Worm (Caenorhabditis elegans) whole organism, L4/young adult: Measurements from ENCODE around the gene Y60A3A.19.
"Not testable (repeated sequence)": the region's sequence is repeated elsewhere in the genome, so short reads cannot be mapped to it uniquely, and the experiment has no call there.

Experiments
- W03F9.2 ChIP-seq: fragments of 150-350 bp; optimal IDR thresholded peaks from 2 replicates; lab custom pipeline; 2014; ENCODE audit warnings: missing biosample characterization, missing genetic modification characterization
- dao-5 ChIP-seq: sonication (generic microtip); optimal IDR thresholded peaks from 2 replicates; lab custom pipeline; 2016; ENCODE audit warnings: missing genotype, missing genetic modification characterization, moderate library complexity, missing compliant biosample characterization
- him-1 ChIP-seq: sonication (generic microtip); optimal IDR thresholded peaks from 2 replicates; lab custom pipeline; 2016; ENCODE audit warnings: missing genotype, missing genetic modification reagents, missing genetic modification characterization, missing compliant biosample characterization

Y60A3A.19 gene

DNA sequence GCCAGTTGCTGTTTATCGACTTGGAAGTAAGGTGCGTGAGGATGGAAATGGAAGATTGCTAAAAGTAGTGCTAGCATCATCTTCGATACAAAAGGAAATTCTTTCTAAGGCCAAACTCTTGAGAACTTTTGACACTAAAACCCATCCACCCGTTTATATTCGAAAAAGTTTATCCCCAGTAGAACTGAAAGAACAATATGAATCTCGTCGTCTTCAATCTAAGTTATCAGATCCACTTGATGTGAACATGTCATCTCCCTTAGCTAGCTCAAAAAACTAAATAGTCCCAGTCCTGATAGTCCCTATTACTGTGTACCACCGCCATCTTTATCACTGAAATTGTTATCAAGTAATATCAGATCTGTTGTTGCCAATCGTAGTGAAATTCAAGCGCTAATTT, 20.6 kb downstream of the Y60A3A.19 start:
- TF ChIP-seq him-1 (tag; lab: Kevin White, UChicago) (no peak), dao-5 (tag; lab: Kevin White, UChicago) (no peak), W03F9.2 (no peak)

DNA sequence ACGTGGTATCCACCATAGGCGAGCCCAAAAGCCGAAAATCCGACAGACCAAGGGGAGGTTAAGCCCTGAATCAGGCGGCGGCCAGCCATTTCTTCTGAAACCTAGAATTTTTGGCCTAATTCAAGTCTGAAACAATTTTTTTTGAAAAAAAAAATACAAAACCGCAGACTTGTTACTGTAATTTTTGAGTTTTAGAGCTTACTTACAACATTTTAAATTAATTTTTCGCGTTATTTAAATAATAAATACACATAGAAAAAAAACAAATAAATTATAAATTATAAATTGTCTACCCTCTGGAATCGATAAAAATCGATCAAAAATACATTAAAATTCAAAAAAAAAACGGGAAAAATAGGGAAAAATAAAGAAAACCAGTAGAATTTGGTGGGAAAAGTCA, 30.2 kb downstream of the Y60A3A.19 start, which contains the start of gene dhs-24:
Gene dhs-24 (minus strand): TSS at position 101 of the 400 bp plus-strand sequence.
- TF ChIP-seq him-1 (tag; lab: Kevin White, UChicago) (no peak), W03F9.2 (no peak), dao-5 (tag; lab: Kevin White, UChicago) (no peak)

DNA sequence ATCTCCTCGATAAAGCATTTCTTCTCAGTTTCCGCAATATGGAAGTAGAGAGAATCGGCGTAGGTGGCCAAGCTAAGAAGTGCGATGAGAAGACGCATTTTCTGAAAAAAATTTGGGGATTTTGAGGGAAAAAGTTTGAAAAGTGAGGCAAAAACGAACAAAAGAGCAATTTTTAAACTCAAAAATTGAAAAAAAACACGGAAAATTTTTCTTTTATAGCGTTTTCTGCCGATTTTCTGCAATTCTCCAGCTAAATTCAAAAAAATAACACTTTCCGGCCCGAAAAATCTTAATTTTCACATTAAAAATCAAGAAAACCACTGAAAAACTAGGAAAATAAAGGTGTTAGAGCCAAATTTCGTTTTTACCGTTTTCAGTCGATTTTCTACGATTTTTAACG, 32.6 kb downstream of the Y60A3A.19 start, which contains the start of gene tmed-4:
Gene tmed-4 (minus strand): TSS at position 101 of the 400 bp plus-strand sequence.
- not testable (repeated sequence) for TF ChIP-seq him-1 (tag; lab: Kevin White, UChicago); W03F9.2; dao-5 (tag; lab: Kevin White, UChicago)

DNA sequence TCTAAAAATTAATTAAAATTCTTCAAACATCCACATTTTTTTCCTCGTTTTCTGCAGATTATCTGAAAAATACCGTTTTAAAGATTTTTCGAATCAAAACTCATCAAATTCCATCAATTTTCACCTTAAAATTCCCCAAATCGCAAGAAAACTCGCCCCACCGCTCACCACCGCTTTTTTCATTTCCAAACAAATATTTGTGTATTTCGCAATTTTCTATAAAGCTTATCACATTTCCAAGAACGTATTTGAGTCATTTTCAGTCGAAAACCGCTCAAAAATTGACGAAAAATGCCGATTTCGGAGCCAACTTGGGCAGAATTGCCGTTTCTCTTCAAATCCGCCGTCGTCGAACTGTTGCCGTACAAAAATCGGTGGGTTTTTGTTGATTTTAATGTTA, 33.4 kb downstream of the Y60A3A.19 start, which contains the start of gene Y60A3A.8:
Gene Y60A3A.8 (plus strand): TSS at position 258 of the 400 bp plus-strand sequence.
- TF ChIP-seq dao-5 (tag; lab: Kevin White, UChicago); him-1 (tag; lab: Kevin White, UChicago); W03F9.2: not testable (repeated sequence)

DNA sequence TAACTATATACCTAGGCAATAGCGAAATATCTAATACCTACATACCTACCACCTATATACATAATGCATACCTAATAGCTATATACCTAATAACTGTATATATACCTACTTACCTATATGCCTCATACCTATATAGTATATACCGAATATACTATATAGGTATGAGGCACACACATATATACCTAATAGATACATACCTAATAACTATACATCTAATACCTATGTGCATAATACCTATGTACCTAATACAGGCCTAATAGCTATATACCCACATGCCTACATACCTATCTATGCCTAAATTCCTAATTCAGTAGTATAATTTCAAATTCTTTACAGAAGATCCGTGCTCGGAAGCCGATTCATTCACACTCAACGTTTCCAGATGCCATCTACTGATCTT, 38.1 kb downstream of the Y60A3A.19 start:
- TF ChIP-seq dao-5 (tag; lab: Kevin White, UChicago) (no peak), W03F9.2 (no peak), him-1 (tag; lab: Kevin White, UChicago) (no peak)

DNA sequence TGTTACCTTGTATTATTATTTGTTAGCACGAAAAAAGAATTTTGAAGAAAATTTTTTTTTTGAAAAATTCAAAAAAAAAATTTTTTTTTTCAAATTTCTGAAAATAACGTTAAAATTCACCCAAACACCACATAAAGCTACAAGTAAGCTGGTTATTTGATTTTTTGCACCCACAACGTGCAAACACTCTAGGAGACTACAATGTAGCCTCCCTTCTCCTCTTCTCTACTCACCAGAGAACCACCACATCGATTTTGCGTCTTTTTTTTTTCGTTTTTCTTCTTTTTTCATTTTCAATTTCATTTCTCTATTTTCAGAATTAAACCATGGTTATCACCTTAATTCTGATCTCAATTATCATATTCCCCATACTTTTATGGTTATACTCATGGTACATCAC, 38.8 kb downstream of the Y60A3A.19 start, which contains the start of gene abhd-3.1:
Gene abhd-3.1 (plus strand): TSS at position 318 of the 400 bp plus-strand sequence.
- no peak for TF ChIP-seq W03F9.2
- no peak for TF ChIP-seq dao-5 (tag; lab: Kevin White, UChicago)
- no peak for TF ChIP-seq him-1 (tag; lab: Kevin White, UChicago)

DNA sequence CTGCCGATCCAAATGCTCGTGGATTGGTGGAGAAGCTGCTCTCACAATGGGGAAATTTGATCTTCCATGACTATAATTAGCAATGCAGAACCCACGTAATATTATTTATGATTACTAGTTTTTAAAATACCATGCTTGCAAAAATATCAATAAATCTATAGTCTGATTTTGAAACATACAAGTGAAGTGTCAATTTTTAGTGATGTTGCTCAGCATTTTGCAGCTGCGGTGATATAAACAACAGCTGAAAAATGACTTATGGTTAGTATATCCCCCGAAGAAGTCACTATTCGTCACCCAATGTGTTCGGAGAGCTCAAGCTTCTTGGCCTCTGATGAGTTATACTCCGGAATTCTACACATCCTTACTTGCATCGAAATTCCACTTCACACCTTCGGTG, 42.4 kb downstream of the Y60A3A.19 start, which contains the start of gene srh-172:
Gene srh-172 (plus strand): TSS at position 301 of the 400 bp plus-strand sequence.
- TF ChIP-seq him-1 (tag; lab: Kevin White, UChicago) (no peak), W03F9.2 (no peak), dao-5 (tag; lab: Kevin White, UChicago) (no peak)

DNA sequence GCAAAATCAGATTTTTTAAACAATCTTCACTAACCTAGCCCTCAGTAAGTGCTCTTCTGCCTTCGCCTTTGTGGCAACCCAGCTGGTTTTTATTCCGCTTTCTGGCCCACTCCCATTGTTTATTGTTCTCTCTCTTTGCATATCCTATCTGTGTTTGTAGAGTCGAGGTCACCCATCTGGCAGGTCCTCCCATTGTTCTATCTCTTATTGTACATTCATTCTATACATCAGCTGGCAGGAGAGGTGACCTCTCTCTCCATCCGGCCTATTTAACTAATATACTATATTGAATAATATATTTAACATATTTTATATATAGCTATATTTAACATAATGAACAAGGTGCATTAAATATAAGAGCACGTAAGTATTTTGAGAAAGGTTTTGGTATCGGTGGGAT, 45.6 kb downstream of the Y60A3A.19 start:
- TF ChIP-seq W03F9.2: no peak
- no peak for TF ChIP-seq him-1 (tag; lab: Kevin White, UChicago)
- no peak for TF ChIP-seq dao-5 (tag; lab: Kevin White, UChicago)

DNA sequence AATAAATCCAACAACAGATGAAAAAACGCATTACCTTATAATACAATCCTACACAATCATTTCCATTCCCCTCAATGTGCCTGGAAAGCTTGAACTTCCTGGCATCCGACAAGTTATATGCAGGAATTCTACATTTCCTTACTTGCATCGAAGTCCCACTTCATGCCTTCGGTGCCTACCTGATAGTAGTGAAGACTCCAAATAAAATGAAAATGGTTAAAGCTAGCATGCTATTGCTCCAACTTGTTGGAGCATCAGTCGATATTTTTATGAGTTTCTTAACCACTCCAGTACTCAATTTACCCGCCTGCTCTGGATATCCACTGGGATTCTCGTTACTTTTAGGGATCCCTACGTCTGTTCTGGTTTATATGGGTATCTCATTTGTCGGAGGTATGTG, 49.3 kb downstream of the Y60A3A.19 start, which contains the start of gene srh-171:
Gene srh-171 (plus strand): TSS at position 75 of the 400 bp plus-strand sequence.
- TF ChIP-seq him-1 (tag; lab: Kevin White, UChicago): no peak
- TF ChIP-seq dao-5 (tag; lab: Kevin White, UChicago): no peak
- TF ChIP-seq W03F9.2: no peak
